Worm (Caenorhabditis elegans): ENCODE measurements around the gene zip-8.

- no peak for TF ChIP-seq snpc-4 (tag; optimal IDR thresholded peaks at IDR 0.05)
- no peak for TF ChIP-seq fos-1 (tag; optimal IDR thresholded peaks at IDR 0.05)
These were observed 45.8 kb upstream of the zip-8 start, which contains the start of gene vps-16 for ce11 chrIII:6432939-6433338.
